Fruit fly (Drosophila melanogaster): ENCODE results near the gene Ugt35B1.

Ugt35B1 gene

DNA sequence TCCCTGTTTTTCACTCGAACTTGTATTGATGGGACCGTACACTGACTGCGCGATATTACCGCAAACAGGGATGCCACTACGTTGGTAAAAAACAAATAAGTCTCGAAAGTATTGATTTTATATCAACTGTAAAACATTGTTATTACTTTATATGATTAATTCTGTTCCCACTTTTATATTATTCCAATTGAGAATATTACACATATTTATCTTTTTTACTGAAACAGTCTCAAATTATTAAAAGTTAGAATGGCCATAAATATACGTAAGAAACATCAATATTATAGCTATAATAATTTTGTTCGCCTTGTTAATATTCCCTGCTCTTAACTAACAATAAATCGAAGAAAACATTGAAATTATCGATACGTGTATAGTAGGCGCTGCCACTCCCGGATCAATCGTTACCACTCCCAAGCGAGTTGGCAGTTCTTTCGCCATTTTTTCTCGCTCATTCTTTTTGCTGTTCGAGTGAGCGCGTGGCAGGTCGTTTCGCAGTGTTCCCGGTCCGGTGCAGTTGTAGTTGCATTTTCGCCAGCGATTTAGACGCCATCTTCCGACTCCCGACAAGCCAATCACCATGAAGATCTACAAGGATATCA lies 39.9 kb upstream of the Ugt35B1 start, which contains the start of the genes SdhC and Tctp (continued):
- TF ChIP-seq Doc3 (GFP tag; IDR thresholded peaks at IDR 0.05; ENCODE audit: partially characterized antibody), result peak; percentile 57; the same call in 2 of the 3 replicates
- TF ChIP-seq ap (GFP tag; IDR thresholded peaks at IDR 0.05), result no peak
- no peak for TF ChIP-seq Ada2b (GFP tag; IDR thresholded peaks at IDR 0.05)
- peak; percentile 19 for TF ChIP-seq CG33213 (GFP tag; optimal IDR thresholded peaks at IDR 0.05)
- TF ChIP-seq ERR (GFP tag; optimal IDR thresholded peaks at IDR 0.05), result no peak
- TF ChIP-seq pzg (GFP tag; optimal IDR thresholded peaks at IDR 0.05), result peak; percentile 74
- TF ChIP-seq B-H1 (GFP tag; IDR thresholded peaks at IDR 0.05), result no peak
- TF ChIP-seq ewg (GFP tag; optimal IDR thresholded peaks at IDR 0.05), result peak; percentile 17
- TF ChIP-seq prd (optimal IDR thresholded peaks at IDR 0.05), result no peak
- TF ChIP-seq prd (GFP tag; IDR thresholded peaks at IDR 0.05), result no peak
- no peak for TF ChIP-seq Mrtf (GFP tag; IDR thresholded peaks at IDR 0.05)
- TF ChIP-seq CG6765 (GFP tag; optimal IDR thresholded peaks at IDR 0.05), result peak; percentile 40
- TF ChIP-seq amos (GFP tag; IDR thresholded peaks at IDR 0.05; ENCODE audit: partially characterized antibody), result peak; percentile 49; the same call in 1 of the 2 replicates
- TF ChIP-seq fru (optimal IDR thresholded peaks at IDR 0.05), result no peak
- peak; percentile 87 for TF ChIP-seq Ets97D (GFP tag; optimal IDR thresholded peaks at IDR 0.05)
- TF ChIP-seq wdn (GFP tag; IDR thresholded peaks at IDR 0.05), result no peak
- peak; percentile 32 for TF ChIP-seq scrt (GFP tag; optimal IDR thresholded peaks at IDR 0.05)
- TF ChIP-seq CG9797 (GFP tag; optimal IDR thresholded peaks at IDR 0.05), result peak; percentile 67
- TF ChIP-seq CG12219 (GFP tag; optimal IDR thresholded peaks at IDR 0.05), result no peak
- no peak for TF ChIP-seq C15 (GFP tag; IDR thresholded peaks at IDR 0.05)
- TF ChIP-seq CG13624 (GFP tag; optimal IDR thresholded peaks at IDR 0.05), result peak; percentile 43
- TF ChIP-seq grn (GFP tag; optimal IDR thresholded peaks at IDR 0.05), result no peak
- TF ChIP-seq zfh2 (GFP tag; optimal IDR thresholded peaks at IDR 0.05), result peak; percentile 14
- no peak for TF ChIP-seq ATbp (GFP tag; optimal IDR thresholded peaks at IDR 0.05)
- TF ChIP-seq CG16863 (GFP tag; optimal IDR thresholded peaks at IDR 0.05), result peak; percentile 49
- no peak for TF ChIP-seq tll (GFP tag; optimal IDR thresholded peaks at IDR 0.05)
- peak; percentile 57 for TF ChIP-seq CG32532 (GFP tag; IDR thresholded peaks at IDR 0.05)
- TF ChIP-seq Drgx (GFP tag; IDR thresholded peaks at IDR 0.05), result 0 out of 2 replicates have a peak, but pooled peaks have one; percentile 7
- no peak for TF ChIP-seq ssp (GFP tag; IDR thresholded peaks at IDR 0.05)
- TF ChIP-seq Ptx1 (GFP tag; IDR thresholded peaks at IDR 0.05), result no peak
- peak; percentile 5 for TF ChIP-seq CG3281 (GFP tag; optimal IDR thresholded peaks at IDR 0.05)
- TF ChIP-seq Dad (GFP tag; optimal IDR thresholded peaks at IDR 0.05), result peak; percentile 9
- TF ChIP-seq CG42726 (GFP tag; IDR thresholded peaks at IDR 0.05; ENCODE audit: partially characterized antibody), result peak; percentile 57; the same call in 1 of the 2 replicates
- TF ChIP-seq ato (GFP tag; IDR thresholded peaks at IDR 0.05; ENCODE audit: partially characterized antibody), result no peak
- no peak for TF ChIP-seq vnd (GFP tag; IDR thresholded peaks at IDR 0.05; ENCODE audit: partially characterized antibody)
- TF ChIP-seq fd96Cb (tag; optimal IDR thresholded peaks at IDR 0.05), result no peak
- peak; percentile 40 for TF ChIP-seq CG17186 (GFP tag; optimal IDR thresholded peaks at IDR 0.05)
- TF ChIP-seq CG4820 (GFP tag; optimal IDR thresholded peaks at IDR 0.05), result peak; percentile 72
- TF ChIP-seq ash1 (GFP tag; optimal IDR thresholded peaks at IDR 0.05), result no peak
- TF ChIP-seq CG4730 (GFP tag; IDR thresholded peaks at IDR 0.05), result no peak
- TF ChIP-seq ftz-f1 (GFP tag; optimal IDR thresholded peaks at IDR 0.05), result no peak
- TF ChIP-seq otp (GFP tag; IDR thresholded peaks at IDR 0.05), result no peak
- no peak for TF ChIP-seq CG11560 (tag; IDR thresholded peaks at IDR 0.05)
- no peak for TF ChIP-seq CG3407 (GFP tag; optimal IDR thresholded peaks at IDR 0.05)
- no peak for TF ChIP-seq Spps (tag; optimal IDR thresholded peaks at IDR 0.05)
- no peak for TF ChIP-seq Doc2 (GFP tag; IDR thresholded peaks at IDR 0.05)
- peak; percentile 40 for TF ChIP-seq HmgZ (tag; optimal IDR thresholded peaks at IDR 0.05)
- TF ChIP-seq CG8089 (GFP tag; optimal IDR thresholded peaks at IDR 0.05), result no peak
- no peak for TF ChIP-seq cad (GFP tag; optimal IDR thresholded peaks at IDR 0.05)
- no peak for TF ChIP-seq Deaf1 (tag; optimal IDR thresholded peaks at IDR 0.05)
- peak; percentile 51 for TF ChIP-seq HLHmδ (GFP tag; optimal IDR thresholded peaks at IDR 0.05)
